Worm (Caenorhabditis elegans): ENCODE results near the gene sdz-38.

Gene sdz-38

ce11 chrII:10016013-10016412 is 34.4 kb upstream of the sdz-38 start, which contains the start of gene lec-2 (continued):
- TF ChIP-seq nhr-12 (tag; optimal IDR thresholded peaks at IDR 0.05), result no peak
- TF ChIP-seq mbf-1 (tag; optimal IDR thresholded peaks at IDR 0.05), result no peak
- TF ChIP-seq C34F6.9 (tag; optimal IDR thresholded peaks at IDR 0.05), result no peak
- no peak for TF ChIP-seq ztf-11 (tag; optimal IDR thresholded peaks at IDR 0.05)
- TF ChIP-seq nhr-237 (tag; optimal IDR thresholded peaks at IDR 0.05), result no peak
- no peak for TF ChIP-seq crh-2 (tag; optimal IDR thresholded peaks at IDR 0.05)

- TF ChIP-seq snpc-4 (tag; optimal IDR thresholded peaks at IDR 0.05) (no peak), ZK546.5 (tag; optimal IDR thresholded peaks at IDR 0.05) (no peak), nhr-129 (tag; optimal IDR thresholded peaks at IDR 0.05) (no peak), sem-4 (tag; optimal IDR thresholded peaks at IDR 0.05) (no peak), elt-3 (tag; optimal IDR thresholded peaks at IDR 0.05) (no peak), unc-55 (GFP tag; optimal IDR thresholded peaks at IDR 0.05) (no peak), nhr-12 (tag; optimal IDR thresholded peaks at IDR 0.05) (no peak), nhr-237 (tag; optimal IDR thresholded peaks at IDR 0.05) (no peak), crh-2 (tag; optimal IDR thresholded peaks at IDR 0.05) (no peak)
Measured at ce11 chrII:10014384-10014783, 32.7 kb upstream of the sdz-38 start.

ce11 chrII:10012490-10012889 is 30.8 kb upstream of the sdz-38 start:
- peak; percentile 24 for TF ChIP-seq nhr-25 (tag; optimal IDR thresholded peaks at IDR 0.05)
- peak; percentile 42 for TF ChIP-seq sma-9 (GFP tag; optimal IDR thresholded peaks at IDR 0.05)
- no peak for TF ChIP-seq sma-9 (tag; optimal IDR thresholded peaks at IDR 0.05)
- no peak for TF ChIP-seq sem-4 (tag; optimal IDR thresholded peaks at IDR 0.05)
- no peak for TF ChIP-seq mbf-1 (tag; optimal IDR thresholded peaks at IDR 0.05)
- TF ChIP-seq F13H6.1 (tag; optimal IDR thresholded peaks at IDR 0.05), result peak; percentile 23
- peak; percentile 82 for TF ChIP-seq nhr-129 (tag; optimal IDR thresholded peaks at IDR 0.05)
- TF ChIP-seq lin-11 (tag; optimal IDR thresholded peaks at IDR 0.05), result no peak

- TF ChIP-seq elt-1 (tag; optimal IDR thresholded peaks at IDR 0.05) (no peak), Y55F3AM.14 (GFP tag; optimal IDR thresholded peaks at IDR 0.05) (no peak), sma-3 (GFP tag; optimal IDR thresholded peaks at IDR 0.05) (peak; percentile 43), nhr-25 (tag; optimal IDR thresholded peaks at IDR 0.05) (peak; percentile 21), nhr-21 (tag; optimal IDR thresholded peaks at IDR 0.05) (no peak), nhr-12 (tag; optimal IDR thresholded peaks at IDR 0.05) (no peak), unc-62 (GFP tag; optimal IDR thresholded peaks at IDR 0.05) (no peak), unc-39 (tag; optimal IDR thresholded peaks at IDR 0.05) (no peak), gmeb-1 (tag; optimal IDR thresholded peaks at IDR 0.05) (no peak), nhr-129 (tag; optimal IDR thresholded peaks at IDR 0.05) (no peak), ceh-82 (tag; optimal IDR thresholded peaks at IDR 0.05) (no peak)
Measured at ce11 chrII:10011733-10012132, 30.1 kb upstream of the sdz-38 start.

ce11 chrII:10010914-10011313 is 29.3 kb upstream of the sdz-38 start:
- no peak for TF ChIP-seq elt-3 (tag; optimal IDR thresholded peaks at IDR 0.05)
- TF ChIP-seq snpc-4 (tag; optimal IDR thresholded peaks at IDR 0.05), result no peak
- peak; percentile 70 for TF ChIP-seq nhr-25 (tag; optimal IDR thresholded peaks at IDR 0.05)

- no peak for TF ChIP-seq nhr-11 (tag; optimal IDR thresholded peaks at IDR 0.05)
- no peak for TF ChIP-seq Y55F3AM.14 (GFP tag; optimal IDR thresholded peaks at IDR 0.05)
- TF ChIP-seq nhr-25 (tag; optimal IDR thresholded peaks at IDR 0.05), result no peak
- no peak for TF ChIP-seq mab-5 (tag; optimal IDR thresholded peaks at IDR 0.05)
- TF ChIP-seq gmeb-1 (tag; optimal IDR thresholded peaks at IDR 0.05), result no peak
- no peak for TF ChIP-seq elt-1 (tag; optimal IDR thresholded peaks at IDR 0.05)
- TF ChIP-seq ztf-4 (tag; optimal IDR thresholded peaks at IDR 0.05), result no peak
- TF ChIP-seq lin-13 (GFP tag; optimal IDR thresholded peaks at IDR 0.05), result no peak
- no peak for TF ChIP-seq sem-4 (tag; optimal IDR thresholded peaks at IDR 0.05)
- no peak for TF ChIP-seq nhr-129 (tag; optimal IDR thresholded peaks at IDR 0.05)
- TF ChIP-seq C34F6.9 (tag; optimal IDR thresholded peaks at IDR 0.05), result no peak
- TF ChIP-seq zag-1 (tag; optimal IDR thresholded peaks at IDR 0.05), result no peak
- TF ChIP-seq skn-1 (tag; optimal IDR thresholded peaks at IDR 0.05), result no peak
- TF ChIP-seq dmd-4 (tag; optimal IDR thresholded peaks at IDR 0.05), result no peak
- TF ChIP-seq aly-2 (tag; optimal IDR thresholded peaks at IDR 0.05), result no peak
- TF ChIP-seq nhr-21 (tag; optimal IDR thresholded peaks at IDR 0.05), result no peak
Measured at ce11 chrII:10008552-10008951, 26.9 kb upstream of the sdz-38 start.

Measured in whole organism, L2 larva.